Worm (Caenorhabditis elegans): ENCODE results near the gene scl-6.

Gene scl-6

ce11 chrIV:13096778-13097177 lies 28.2 kb downstream of the scl-6 start (continued):
- TF ChIP-seq nhr-90 (tag; optimal IDR thresholded peaks at IDR 0.05) (peak; percentile 4), F57A8.1 (GFP tag; optimal IDR thresholded peaks at IDR 0.05) (no peak), ama-1 (optimal IDR thresholded peaks at IDR 0.05) (no peak), ama-1 (GFP tag; optimal IDR thresholded peaks at IDR 0.05) (peak in 1 of 2 experiments; percentile 90), somi-1 (GFP tag; optimal IDR thresholded peaks at IDR 0.05) (no peak), D2030.7 (GFP tag; IDR thresholded peaks at IDR 0.05) (peak; percentile 20; the same call in 1 of the 2 replicates), T26A5.8 (tag; optimal IDR thresholded peaks at IDR 0.05) (peak; percentile 1), ccch-3 (GFP tag; optimal IDR thresholded peaks at IDR 0.05) (no peak), lin-54 (GFP tag; optimal IDR thresholded peaks at IDR 0.05) (peak; percentile 8), nfya-2 (GFP tag; IDR thresholded peaks at IDR 0.05) (no peak), lin-35 (GFP tag; optimal IDR thresholded peaks at IDR 0.05) (no peak), egrh-3 (GFP tag; IDR thresholded peaks at IDR 0.05) (no peak), snpc-3.4 (tag; optimal IDR thresholded peaks at IDR 0.05) (peak; percentile 34), ekl-4 (GFP tag; IDR thresholded peaks at IDR 0.05) (0 out of 2 replicates have a peak, but pooled peaks have one; percentile 30), snpc-1.1 (tag; optimal IDR thresholded peaks at IDR 0.05; ENCODE audit: insufficient read depth) (no peak), zfh-2 (GFP tag; conservative IDR thresholded peaks at IDR 0.05) (no peak), ztf-25 (GFP tag; IDR thresholded peaks at IDR 0.05) (no peak), bed-2 (GFP tag; IDR thresholded peaks at IDR 0.05) (no peak), akir-1 (GFP tag; optimal IDR thresholded peaks at IDR 0.05) (no peak), ztf-18 (tag; optimal IDR thresholded peaks at IDR 0.05) (no peak), lsl-1 (GFP tag; optimal IDR thresholded peaks at IDR 0.05) (peak; percentile 27), F22D6.2 (tag; optimal IDR thresholded peaks at IDR 0.05) (no peak), nhr-27 (tag; optimal IDR thresholded peaks at IDR 0.05) (no peak), mel-28 (tag; optimal IDR thresholded peaks at IDR 0.05; ENCODE audit: borderline replicate concordance) (no peak), Y53G8AR.9 (GFP tag; conservative IDR thresholded peaks at IDR 0.05) (no peak; the same call in 1 of the 2 replicates), egl-44 (GFP tag; IDR thresholded peaks at IDR 0.05) (no peak), Y53F4B.3 (GFP tag; IDR thresholded peaks at IDR 0.05) (no peak), F33H1.4 (GFP tag; IDR thresholded peaks at IDR 0.05) (no peak), snpc-4 (GFP tag; optimal IDR thresholded peaks at IDR 0.05) (no peak), snpc-4 (tag; optimal IDR thresholded peaks at IDR 0.05) (peak in 2 of 4 experiments; percentile 47 to 53), ceh-40 (GFP tag; IDR thresholded peaks at IDR 0.05) (no peak), attf-3 (GFP tag; conservative IDR thresholded peaks at IDR 0.05) (peak; percentile 35; the same call in 1 of the 2 replicates), xnd-1 (tag; optimal IDR thresholded peaks at IDR 0.05) (no peak), chd-7 (tag; optimal IDR thresholded peaks at IDR 0.05) (peak; percentile 19), hmg-1.2 (GFP tag; IDR thresholded peaks at IDR 0.05) (peak; percentile 41), rcor-1 (GFP tag; IDR thresholded peaks at IDR 0.05) (no peak), dox-1 (GFP tag; IDR thresholded peaks at IDR 0.05) (peak; percentile 52; the same call in 1 of the 2 replicates), ztf-3 (GFP tag; optimal IDR thresholded peaks at IDR 0.05) (no peak), athp-1 (tag; optimal IDR thresholded peaks at IDR 0.05) (peak; percentile 48), mxl-1 (tag; optimal IDR thresholded peaks at IDR 0.05) (peak; percentile 39), tbp1 (GFP tag; optimal IDR thresholded peaks at IDR 0.05) (no peak), F57C9.4 (tag; optimal IDR thresholded peaks at IDR 0.05) (no peak), ceh-58 (GFP tag; IDR thresholded peaks at IDR 0.05) (no peak), ceh-79 (tag; optimal IDR thresholded peaks at IDR 0.05) (no peak), pha-4 (tag; optimal IDR thresholded peaks at IDR 0.05) (no peak), nfyb-1 (GFP tag; IDR thresholded peaks at IDR 0.05) (0 out of 2 replicates have a peak, but pooled peaks have one; percentile 7), rec-8 (tag; optimal IDR thresholded peaks at IDR 0.05) (peak in 1 of 2 experiments; percentile 4), aptf-3 (GFP tag; IDR thresholded peaks at IDR 0.05) (no peak), zim-3 (tag; optimal IDR thresholded peaks at IDR 0.05) (no peak)

Data from whole organism, young adult.